Worm (Caenorhabditis elegans) whole organism, L3 larva: ENCODE results near the gene clec-40.

Experiments used
- R02D3.7 ChIP-seq: fragments of 150-350 bp; optimal IDR thresholded peaks from 2 replicates; lab custom pipeline; 2014; ENCODE audit warnings: missing biosample characterization, missing genetic modification characterization
- ZK546.5 ChIP-seq: sonication (generic microtip); optimal IDR thresholded peaks from 2 replicates; lab custom pipeline; 2017; ENCODE audit warnings: missing biosample characterization, missing genetic modification characterization
- aly-2 ChIP-seq: fragments of 150-350 bp; optimal IDR thresholded peaks from 2 replicates; lab custom pipeline; 2014; ENCODE audit warnings: missing biosample characterization, missing genetic modification characterization
- ama-1 ChIP-seq: fragments of 150-350 bp; optimal IDR thresholded peaks from 2 replicates; lab custom pipeline; 2018
- ceh-16 ChIP-seq: sonication (generic microtip); optimal IDR thresholded peaks from 2 replicates; lab custom pipeline; 2017; ENCODE audit warnings: missing biosample characterization, missing genetic modification characterization
- ceh-28 ChIP-seq: fragments of 150-350 bp; optimal IDR thresholded peaks from 2 replicates; lab custom pipeline; 2014; ENCODE audit warnings: missing biosample characterization, missing genetic modification reagents, missing genetic modification characterization
- ceh-82 ChIP-seq: fragments of 150-350 bp; optimal IDR thresholded peaks from 2 replicates; lab custom pipeline; 2014; ENCODE audit warnings: missing biosample characterization, missing genetic modification characterization
- ceh-9 ChIP-seq: sonication (generic microtip); optimal IDR thresholded peaks from 2 replicates; lab custom pipeline; 2018; ENCODE audit warnings: missing biosample characterization, missing genetic modification characterization
- daf-12 ChIP-seq: fragments of 150-350 bp; optimal IDR thresholded peaks from 2 replicates; lab custom pipeline; 2014; ENCODE audit warnings: missing biosample characterization, missing genetic modification reagents, missing genetic modification characterization
- egl-27 ChIP-seq: sonication (generic microtip); optimal IDR thresholded peaks from 4 replicates; lab custom pipeline; 2017; ENCODE audit warnings: missing biosample characterization, missing genetic modification reagents, missing genetic modification characterization
- egl-5 ChIP-seq: fragments of 150-350 bp; optimal IDR thresholded peaks from 2 replicates; lab custom pipeline; 2017; ENCODE audit warnings: missing biosample characterization, missing genetic modification reagents, missing genetic modification characterization, inconsistent platforms
- elt-1 ChIP-seq: fragments of 150-350 bp; optimal IDR thresholded peaks from 2 replicates; lab custom pipeline; 2014; ENCODE audit warnings: missing biosample characterization, missing genetic modification characterization
- elt-2 ChIP-seq: sonication (generic microtip); optimal IDR thresholded peaks from 2 replicates; lab custom pipeline; 2016; ENCODE audit warnings: missing genetic modification reagents, mild to moderate bottlenecking, missing genetic modification characterization, missing compliant biosample characterization
- eor-1 ChIP-seq, 2 experiments: fragments of 150-350 bp; optimal IDR thresholded peaks; 2 replicates each; lab custom pipeline; 2014 to 2018; ENCODE audit warnings: missing biosample characterization in 2 of 2, missing genetic modification characterization in 2 of 2
- fkh-2 ChIP-seq: fragments of 150-350 bp; optimal IDR thresholded peaks from 2 replicates; lab custom pipeline; 2014; ENCODE audit warnings: missing biosample characterization, missing genetic modification reagents, missing genetic modification characterization
- fos-1 ChIP-seq: fragments of 150-350 bp; optimal IDR thresholded peaks from 2 replicates; lab custom pipeline; 2014; ENCODE audit warnings: missing biosample characterization, missing genetic modification characterization
- jun-1 ChIP-seq: fragments of 150-350 bp; optimal IDR thresholded peaks from 2 replicates; lab custom pipeline; 2014; ENCODE audit warnings: missing biosample characterization, missing genetic modification reagents, missing genetic modification characterization
- lin-39 ChIP-seq: fragments of 150-350 bp; optimal IDR thresholded peaks from 2 replicates; lab custom pipeline; 2018; ENCODE audit warnings: missing biosample characterization, missing genetic modification reagents, missing genetic modification characterization
- lsy-12 ChIP-seq: sonication (generic microtip); optimal IDR thresholded peaks from 2 replicates; lab custom pipeline; 2016; ENCODE audit warnings: mild to moderate bottlenecking, missing genetic modification characterization, missing compliant biosample characterization
- mdl-1 ChIP-seq: fragments of 150-350 bp; optimal IDR thresholded peaks from 2 replicates; lab custom pipeline; 2014; ENCODE audit warnings: missing biosample characterization, missing genetic modification characterization
- nfya-1 ChIP-seq: sonication (generic microtip); optimal IDR thresholded peaks from 2 replicates; lab custom pipeline; 2017; ENCODE audit warnings: missing genetic modification characterization, mild to moderate bottlenecking, missing compliant biosample characterization, antibody characterized with exemption, moderate library complexity; ENCODE audit not compliant: insufficient read depth
- nhr-11 ChIP-seq: fragments of 150-350 bp; optimal IDR thresholded peaks from 2 replicates; lab custom pipeline; 2014; ENCODE audit warnings: missing biosample characterization, missing genetic modification characterization
- nhr-12 ChIP-seq: fragments of 150-350 bp; optimal IDR thresholded peaks from 2 replicates; lab custom pipeline; 2014; ENCODE audit warnings: missing biosample characterization, missing genetic modification characterization
- nhr-23 ChIP-seq: fragments of 150-350 bp; optimal IDR thresholded peaks from 2 replicates; lab custom pipeline; 2014; ENCODE audit warnings: missing biosample characterization, missing genetic modification reagents, missing genetic modification characterization
- nhr-237 ChIP-seq: fragments of 150-350 bp; optimal IDR thresholded peaks from 2 replicates; lab custom pipeline; 2014; ENCODE audit warnings: missing biosample characterization, missing genetic modification characterization
- nhr-25 ChIP-seq: sonication (generic microtip); optimal IDR thresholded peaks from 2 replicates; lab custom pipeline; 2017; ENCODE audit warnings: missing biosample characterization, missing genetic modification characterization
- nhr-28 ChIP-seq: fragments of 150-350 bp; optimal IDR thresholded peaks from 2 replicates; lab custom pipeline; 2014; ENCODE audit warnings: missing biosample characterization, missing genetic modification characterization
- nhr-43 ChIP-seq: sonication (generic microtip); optimal IDR thresholded peaks from 2 replicates; lab custom pipeline; 2016; ENCODE audit warnings: mild to moderate bottlenecking, missing genetic modification characterization, missing compliant biosample characterization; ENCODE audit not compliant: poor library complexity, severe bottlenecking
- nhr-67 ChIP-seq: fragments of 150-350 bp; optimal IDR thresholded peaks from 2 replicates; lab custom pipeline; 2014; ENCODE audit warnings: missing biosample characterization, missing genetic modification characterization
- nhr-77 ChIP-seq: fragments of 150-350 bp; optimal IDR thresholded peaks from 2 replicates; lab custom pipeline; 2014; ENCODE audit warnings: missing biosample characterization, missing genetic modification characterization
- pha-4 ChIP-seq: fragments of 150-350 bp; optimal IDR thresholded peaks from 2 replicates; lab custom pipeline; 2014; ENCODE audit warnings: missing biosample characterization, missing genetic modification reagents, missing genetic modification characterization
- pqm-1 ChIP-seq: fragments of 150-350 bp; optimal IDR thresholded peaks from 2 replicates; lab custom pipeline; 2017; ENCODE audit warnings: missing biosample characterization, missing genetic modification characterization, inconsistent platforms
- skn-1 ChIP-seq: fragments of 150-350 bp; optimal IDR thresholded peaks from 2 replicates; lab custom pipeline; 2014; ENCODE audit warnings: missing biosample characterization, missing genetic modification characterization
- snpc-4 ChIP-seq: fragments of 150-350 bp; optimal IDR thresholded peaks from 2 replicates; lab custom pipeline; 2014; ENCODE audit warnings: missing biosample characterization, missing genetic modification characterization
- unc-39 ChIP-seq: sonication (generic microtip); optimal IDR thresholded peaks from 4 replicates; lab custom pipeline; 2017; ENCODE audit warnings: missing biosample characterization, missing genetic modification characterization
- unc-62 ChIP-seq: fragments of 150-350 bp; sonication (generic microtip); optimal IDR thresholded peaks from 4 replicates; lab custom pipeline; 2014; ENCODE audit warnings: missing biosample characterization, missing genetic modification reagents, missing genetic modification characterization
- zag-1 ChIP-seq: fragments of 150-350 bp; optimal IDR thresholded peaks from 2 replicates; lab custom pipeline; 2014; ENCODE audit warnings: missing biosample characterization, missing genetic modification characterization
- ztf-11 ChIP-seq: fragments of 150-350 bp; optimal IDR thresholded peaks from 2 replicates; lab custom pipeline; 2014; ENCODE audit warnings: missing biosample characterization, missing genetic modification characterization

The clec-40 gene

DNA sequence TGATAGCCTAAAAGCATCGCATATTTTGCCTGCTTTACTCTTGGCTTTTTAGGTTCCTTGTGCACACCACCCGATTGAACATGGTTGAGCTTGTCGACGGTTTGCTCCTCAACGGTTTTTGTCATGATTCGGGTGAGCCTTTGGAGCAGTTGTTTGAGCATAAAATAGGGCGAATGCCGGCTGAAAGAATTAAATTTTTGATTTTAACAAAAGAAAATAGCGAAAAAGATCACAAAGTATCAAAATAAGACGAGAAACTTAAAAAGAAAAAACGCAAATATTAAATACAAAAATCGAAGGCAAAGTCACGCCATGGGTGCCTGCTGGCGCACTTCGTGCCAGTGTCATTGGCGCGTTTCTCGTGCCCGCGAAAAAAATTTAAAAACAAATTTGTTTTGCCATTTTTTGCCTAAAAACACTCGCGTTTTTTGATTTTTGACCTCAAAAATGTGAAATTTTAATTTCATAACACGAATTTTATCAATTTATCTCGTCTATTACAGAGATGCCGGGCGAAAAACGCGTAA lies 46.0 kb downstream of the clec-40 start, which contains the start of the genes ctps-1 and pus-1 (continued):
- TF ChIP-seq fkh-2 (no peak), nhr-43 (tag; lab: Kevin White, UChicago) (no peak), elt-2 (tag; lab: Kevin White, UChicago) (peak; percentile 28), ztf-11 (tag; lab: Kevin White, UChicago) (no peak), elt-1 (no peak), nhr-12 (tag; lab: Kevin White, UChicago) (no peak), aly-2 (no peak), nhr-11 (tag; lab: Kevin White, UChicago) (no peak), daf-12 (tag; lab: Kevin White, UChicago) (no peak), lsy-12 (tag; lab: Kevin White, UChicago) (peak; percentile 15), lin-39 (tag; lab: Kevin White, UChicago) (no peak), unc-39 (tag; lab: Kevin White, UChicago) (no peak), unc-62 (no peak), nhr-67 (tag; lab: Kevin White, UChicago) (no peak), ZK546.5 (tag; lab: Kevin White, UChicago) (no peak), nhr-25 (tag; lab: Kevin White, UChicago) (peak; percentile 37), ama-1 (lab: Kevin White, UChicago) (peak; percentile 30), eor-1 (tag; optimal IDR thresholded peaks at IDR 0.05; lab: Kevin White, UChicago) (no peak)
- TF ChIP-seq, all 47 proteins: peak for 13

DNA sequence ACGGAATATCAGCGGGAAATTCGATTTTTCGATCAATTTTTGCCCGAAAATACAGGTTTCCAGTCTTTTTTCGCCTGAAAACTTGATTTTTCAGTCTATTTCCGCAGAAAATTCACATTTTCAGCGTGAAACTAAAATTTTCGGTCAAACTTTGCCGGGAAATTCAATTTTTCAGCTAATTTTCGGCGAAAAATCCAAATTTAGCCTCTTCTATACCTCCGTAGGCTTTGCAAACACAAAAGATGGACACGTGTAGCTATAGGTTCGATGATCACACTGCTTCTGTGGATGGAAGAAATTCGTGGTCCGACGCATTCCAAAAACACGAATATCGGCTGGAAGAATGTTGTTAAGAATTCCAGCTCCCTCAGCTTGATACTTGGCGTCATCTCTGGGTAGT lies 46.8 kb downstream of the clec-40 start:
- no peak for TF ChIP-seq fkh-2
- no peak for TF ChIP-seq ceh-28 (tag; lab: Kevin White, UChicago)
- TF ChIP-seq nhr-25 (tag; lab: Kevin White, UChicago), result no peak
- TF ChIP-seq unc-62, result no peak
- no peak for TF ChIP-seq ceh-82 (tag; lab: Kevin White, UChicago)
- TF ChIP-seq nhr-43 (tag; lab: Kevin White, UChicago), result no peak
- no peak for TF ChIP-seq lsy-12 (tag; lab: Kevin White, UChicago)
- no peak for TF ChIP-seq mdl-1 (tag; lab: Kevin White, UChicago)
- TF ChIP-seq fos-1 (tag; lab: Kevin White, UChicago), result no peak
- no peak for TF ChIP-seq nhr-237
- no peak for TF ChIP-seq zag-1 (tag; lab: Kevin White, UChicago)
- no peak for TF ChIP-seq nfya-1
- TF ChIP-seq nhr-23 (tag; lab: Kevin White, UChicago), result no peak
- no peak for TF ChIP-seq unc-39 (tag; lab: Kevin White, UChicago)

DNA sequence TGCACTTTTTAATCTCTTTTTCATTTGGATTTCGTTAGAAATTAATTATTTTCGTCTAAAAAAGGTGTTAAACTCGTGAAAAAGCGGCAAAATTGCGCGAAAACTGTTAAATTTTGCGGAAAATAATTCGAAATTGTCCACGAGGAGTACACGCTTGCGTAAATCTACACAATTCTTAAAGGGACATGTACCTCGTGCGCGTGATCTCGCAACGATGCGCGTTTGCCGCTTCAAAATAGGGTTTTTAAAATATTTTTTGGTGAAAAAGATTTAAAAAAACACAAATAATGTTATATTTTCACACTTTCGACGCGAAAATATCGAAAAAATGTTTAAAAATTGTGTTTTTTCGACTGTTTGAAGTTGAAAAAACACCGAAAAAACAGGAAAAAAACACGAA lies 47.5 kb downstream of the clec-40 start:
- TF ChIP-seq nhr-28 (tag; lab: Kevin White, UChicago) (no peak), ZK546.5 (tag; lab: Kevin White, UChicago) (no peak), ztf-11 (tag; lab: Kevin White, UChicago) (no peak), pqm-1 (tag; lab: Kevin White, UChicago) (no peak), mdl-1 (tag; lab: Kevin White, UChicago) (no peak), egl-5 (tag; lab: Kevin White, UChicago) (no peak), ceh-9 (tag; lab: Kevin White, UChicago) (no peak), skn-1 (tag; lab: Kevin White, UChicago) (no peak), fos-1 (tag; lab: Kevin White, UChicago) (no peak), nhr-43 (tag; lab: Kevin White, UChicago) (no peak)

DNA sequence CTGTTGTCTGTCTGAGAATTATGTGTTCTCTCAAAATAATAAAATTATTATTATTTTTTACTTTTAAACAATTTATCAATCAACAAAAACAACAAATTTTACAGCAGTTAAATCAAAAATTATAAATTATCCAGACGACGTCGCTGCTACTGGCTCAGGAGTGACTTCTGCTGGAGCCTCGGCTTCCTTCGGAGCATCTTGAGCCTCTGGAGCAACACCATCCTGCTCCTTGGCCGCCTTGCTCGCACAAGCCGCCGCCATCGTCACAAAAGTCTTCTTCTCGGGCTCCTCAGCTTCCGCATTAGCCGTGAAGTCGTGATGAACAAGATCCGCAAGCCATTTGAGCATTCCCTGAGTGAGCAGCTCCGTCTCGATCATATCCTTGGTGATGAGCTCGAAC lies 48.1 kb downstream of the clec-40 start:
- TF ChIP-seq egl-27 (tag; lab: Kevin White, UChicago) (no peak), pha-4 (tag; lab: Kevin White, UChicago) (no peak), R02D3.7 (tag; lab: Kevin White, UChicago) (no peak), zag-1 (tag; lab: Kevin White, UChicago) (no peak), unc-62 (no peak), lsy-12 (tag; lab: Kevin White, UChicago) (no peak), ztf-11 (tag; lab: Kevin White, UChicago) (no peak), skn-1 (tag; lab: Kevin White, UChicago) (no peak), ceh-82 (tag; lab: Kevin White, UChicago) (no peak), mdl-1 (tag; lab: Kevin White, UChicago) (no peak), fos-1 (tag; lab: Kevin White, UChicago) (no peak), ceh-9 (tag; lab: Kevin White, UChicago) (no peak), jun-1 (no peak), nhr-77 (tag; lab: Kevin White, UChicago) (no peak), snpc-4 (tag; lab: Kevin White, UChicago) (no peak), egl-5 (tag; lab: Kevin White, UChicago) (no peak), ceh-16 (tag; lab: Kevin White, UChicago) (no peak), fkh-2 (no peak), ZK546.5 (tag; lab: Kevin White, UChicago) (no peak)
